Worm (Caenorhabditis elegans): ENCODE measurements around the gene eef-1B.2.

eef-1B.2 gene

ce11 chrIV:15024426-15024825 is 12.7 kb upstream of the eef-1B.2 start:
- TF ChIP-seq snpc-4 (tag; optimal IDR thresholded peaks at IDR 0.05) (no peak), nhr-6 (tag; optimal IDR thresholded peaks at IDR 0.05) (no peak), ceh-82 (tag; optimal IDR thresholded peaks at IDR 0.05) (no peak), ZK546.5 (tag; optimal IDR thresholded peaks at IDR 0.05) (no peak), R02D3.7 (tag; optimal IDR thresholded peaks at IDR 0.05) (no peak), nhr-25 (tag; optimal IDR thresholded peaks at IDR 0.05) (no peak), peb-1 (tag; optimal IDR thresholded peaks at IDR 0.05) (no peak), mab-5 (tag; optimal IDR thresholded peaks at IDR 0.05) (no peak), skn-1 (tag; optimal IDR thresholded peaks at IDR 0.05) (no peak), ceh-16 (tag; optimal IDR thresholded peaks at IDR 0.05) (no peak), dmd-4 (tag; optimal IDR thresholded peaks at IDR 0.05) (no peak), nhr-12 (tag; optimal IDR thresholded peaks at IDR 0.05) (no peak), ztf-4 (tag; optimal IDR thresholded peaks at IDR 0.05) (no peak), blmp-1 (tag; optimal IDR thresholded peaks at IDR 0.05; ENCODE audit: insufficient read depth) (no peak)

- TF ChIP-seq ceh-82 (tag; optimal IDR thresholded peaks at IDR 0.05), result no peak
- TF ChIP-seq egl-27 (tag; optimal IDR thresholded peaks at IDR 0.05), result no peak
- no peak for TF ChIP-seq zag-1 (tag; optimal IDR thresholded peaks at IDR 0.05)
- no peak for TF ChIP-seq ztf-1 (GFP tag; conservative IDR thresholded peaks at IDR 0.05)
- TF ChIP-seq elt-1 (tag; optimal IDR thresholded peaks at IDR 0.05), result no peak
- TF ChIP-seq gmeb-1 (tag; optimal IDR thresholded peaks at IDR 0.05), result peak; percentile 86
- no peak for TF ChIP-seq elt-3 (tag; optimal IDR thresholded peaks at IDR 0.05)
- TF ChIP-seq C34F6.9 (tag; optimal IDR thresholded peaks at IDR 0.05), result peak; percentile 66
- TF ChIP-seq mbf-1 (tag; optimal IDR thresholded peaks at IDR 0.05), result no peak
- TF ChIP-seq nhr-12 (tag; optimal IDR thresholded peaks at IDR 0.05), result no peak
- no peak for TF ChIP-seq nhr-11 (tag; optimal IDR thresholded peaks at IDR 0.05)
- TF ChIP-seq R02D3.7 (tag; optimal IDR thresholded peaks at IDR 0.05), result no peak
- no peak for TF ChIP-seq ZK546.5 (tag; optimal IDR thresholded peaks at IDR 0.05)
- no peak for TF ChIP-seq lin-39 (tag; optimal IDR thresholded peaks at IDR 0.05)
- peak; percentile 63 for TF ChIP-seq lin-13 (GFP tag; optimal IDR thresholded peaks at IDR 0.05)
- TF ChIP-seq unc-62 (GFP tag; optimal IDR thresholded peaks at IDR 0.05), result no peak
- no peak for TF ChIP-seq Y55F3AM.14 (GFP tag; optimal IDR thresholded peaks at IDR 0.05)
- no peak for TF ChIP-seq ama-1 (optimal IDR thresholded peaks at IDR 0.05)
- TF ChIP-seq unc-55 (GFP tag; optimal IDR thresholded peaks at IDR 0.05), result peak; percentile 76
- TF ChIP-seq ceh-16 (tag; optimal IDR thresholded peaks at IDR 0.05), result no peak
- TF ChIP-seq nhr-237 (tag; optimal IDR thresholded peaks at IDR 0.05), result no peak
- no peak for TF ChIP-seq skn-1 (tag; optimal IDR thresholded peaks at IDR 0.05)
- TF ChIP-seq mdl-1 (tag; optimal IDR thresholded peaks at IDR 0.05), result no peak
- no peak for TF ChIP-seq nhr-21 (tag; optimal IDR thresholded peaks at IDR 0.05)
- TF ChIP-seq crh-2 (tag; optimal IDR thresholded peaks at IDR 0.05), result peak; percentile 48
- TF ChIP-seq sma-3 (GFP tag; optimal IDR thresholded peaks at IDR 0.05), result peak; percentile 21
- peak; percentile 3 for TF ChIP-seq ztf-4 (tag; optimal IDR thresholded peaks at IDR 0.05)
- TF ChIP-seq unc-39 (tag; optimal IDR thresholded peaks at IDR 0.05), result no peak
- no peak for TF ChIP-seq nhr-23 (tag; optimal IDR thresholded peaks at IDR 0.05)
- TF ChIP-seq nhr-6 (tag; optimal IDR thresholded peaks at IDR 0.05), result no peak
- no peak for TF ChIP-seq blmp-1 (tag; optimal IDR thresholded peaks at IDR 0.05; ENCODE audit: insufficient read depth)
- no peak for TF ChIP-seq F13H6.1 (tag; optimal IDR thresholded peaks at IDR 0.05)
- TF ChIP-seq mab-5 (tag; optimal IDR thresholded peaks at IDR 0.05), result no peak
- no peak for TF ChIP-seq sma-9 (GFP tag; optimal IDR thresholded peaks at IDR 0.05)
- TF ChIP-seq sma-9 (tag; optimal IDR thresholded peaks at IDR 0.05), result no peak
- no peak for TF ChIP-seq sem-4 (tag; optimal IDR thresholded peaks at IDR 0.05)
- no peak for TF ChIP-seq alr-1 (tag; optimal IDR thresholded peaks at IDR 0.05)
- TF ChIP-seq lsy-2 (tag; optimal IDR thresholded peaks at IDR 0.05), result peak in 1 of 2 experiments; percentile 67
- TF ChIP-seq nhr-77 (tag; optimal IDR thresholded peaks at IDR 0.05), result no peak
- TF ChIP-seq peb-1 (tag; optimal IDR thresholded peaks at IDR 0.05), result no peak
- TF ChIP-seq nhr-25 (tag; optimal IDR thresholded peaks at IDR 0.05), result peak; percentile 22
- TF ChIP-seq lin-11 (tag; optimal IDR thresholded peaks at IDR 0.05), result no peak
- no peak for TF ChIP-seq nhr-10 (tag; optimal IDR thresholded peaks at IDR 0.05)
- no peak for TF ChIP-seq aly-2 (tag; optimal IDR thresholded peaks at IDR 0.05)
- peak; percentile 73 for TF ChIP-seq nhr-129 (tag; optimal IDR thresholded peaks at IDR 0.05)
- TF ChIP-seq ztf-11 (tag; optimal IDR thresholded peaks at IDR 0.05), result no peak
- TF ChIP-seq dmd-4 (tag; optimal IDR thresholded peaks at IDR 0.05), result no peak
- TF ChIP-seq fos-1 (tag; optimal IDR thresholded peaks at IDR 0.05), result peak; percentile 24
- TF ChIP-seq snpc-4 (tag; optimal IDR thresholded peaks at IDR 0.05), result no peak
These were observed 11.7 kb upstream of the eef-1B.2 start, which contains the start of gene fcd-2 for ce11 chrIV:15025384-15025783. TSS of gene fcd-2 (plus strand) at chrIV:15025710.
